Worm (Caenorhabditis elegans): ENCODE measurements around the gene F59A7.11.

- no peak for TF ChIP-seq flt-1 (GFP tag; IDR thresholded peaks at IDR 0.05)
- TF ChIP-seq med-1 (GFP tag; optimal IDR thresholded peaks at IDR 0.05; ENCODE audit: insufficient read depth): no peak
- no peak for TF ChIP-seq ztf-23 (GFP tag; IDR thresholded peaks at IDR 0.05)
- TF ChIP-seq T22C8.4 (GFP tag; IDR thresholded peaks at IDR 0.05): no peak
Observed at ce11 chrV:1992515-1992968, 21.2 kb downstream of the F59A7.11 start, which contains the start of gene tnt-4.

Data from whole organism, midembryonic.